Fruit fly (Drosophila melanogaster) whole organism, prepupa: ENCODE results near the gene Trm7-32.
A peak's percentile ranks its signal among the peaks of the same experiment; 100 is the strongest.

ENCODE experiments used
- CG1621 ChIP-seq: fragments of 200-800 bp; sonication (Bioruptor generic); optimal IDR thresholded peaks from 3 replicates; lab custom pipeline; 2018; ENCODE audit warnings: missing biosample characterization, mild to moderate bottlenecking, missing genetic modification characterization
- CG9139 ChIP-seq: fragments of 200-800 bp; sonication (Bioruptor generic); optimal IDR thresholded peaks from 3 replicates; lab custom pipeline; 2017; ENCODE audit warnings: missing biosample characterization, mild to moderate bottlenecking, missing genetic modification characterization
- Sox102F ChIP-seq: fragments of 200-800 bp; sonication (Bioruptor generic); optimal IDR thresholded peaks from 2 replicates; lab custom pipeline; 2016; ENCODE audit warnings: missing biosample characterization, mild to moderate bottlenecking, missing genetic modification characterization
- dac ChIP-seq: fragments of 200-800 bp; sonication (Bioruptor generic); optimal IDR thresholded peaks from 2 replicates; lab custom pipeline; 2017; ENCODE audit warnings: missing biosample characterization, mild to moderate bottlenecking, missing genetic modification characterization

DNA sequence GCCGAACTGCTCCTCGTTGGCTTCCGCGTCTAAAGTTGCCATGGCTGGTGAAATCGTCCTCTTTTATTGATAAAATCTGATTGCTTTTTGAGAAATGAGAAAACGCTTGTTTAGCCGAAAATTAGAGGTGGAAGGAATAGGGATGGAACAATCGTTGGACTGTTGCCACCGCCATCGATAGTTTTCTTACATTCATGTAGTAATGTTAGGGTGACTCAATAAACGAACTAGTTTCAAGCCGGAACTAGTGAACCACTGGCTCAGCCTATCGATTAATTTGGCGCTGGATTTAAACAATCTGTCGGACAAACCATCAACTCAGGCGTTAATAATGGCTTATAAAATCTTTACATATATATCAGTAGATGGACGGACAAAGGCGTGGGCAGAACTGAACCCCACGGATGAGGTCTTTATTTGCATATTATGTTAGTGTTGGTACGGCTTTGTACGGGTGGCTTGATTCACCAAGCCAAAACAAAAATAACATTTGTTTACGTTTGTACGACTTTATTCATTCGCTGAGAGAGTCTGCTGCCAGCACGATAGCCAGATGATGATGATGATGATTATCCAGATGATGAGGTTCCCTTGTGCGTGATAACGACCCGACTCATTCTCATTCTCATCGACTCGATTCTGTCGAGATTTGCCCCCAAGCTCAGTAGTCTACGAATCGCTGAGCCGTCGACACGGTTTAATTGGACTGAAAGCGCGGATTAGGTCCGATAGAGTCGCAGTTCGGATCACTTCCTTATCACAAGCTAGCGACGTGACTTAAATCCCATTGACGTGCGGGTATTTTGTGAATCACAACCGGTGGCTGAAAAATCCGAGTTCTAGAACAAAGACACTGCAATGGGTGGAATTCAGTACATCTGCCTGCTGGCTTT, 38.0 kb upstream of the Trm7-32 start, which contains the start of the genes Sf3a1 and Irc:
- TF ChIP-seq CG9139 (no peak), Sox102F (GFP tag; lab: Kevin White, UChicago) (no peak), CG1621 (tag; lab: Kevin White, UChicago) (peak; percentile 85), dac (no peak)
